Fruit fly (Drosophila melanogaster): Measurements from ENCODE around the gene X11Lbeta.

Gene X11Lbeta

DNA sequence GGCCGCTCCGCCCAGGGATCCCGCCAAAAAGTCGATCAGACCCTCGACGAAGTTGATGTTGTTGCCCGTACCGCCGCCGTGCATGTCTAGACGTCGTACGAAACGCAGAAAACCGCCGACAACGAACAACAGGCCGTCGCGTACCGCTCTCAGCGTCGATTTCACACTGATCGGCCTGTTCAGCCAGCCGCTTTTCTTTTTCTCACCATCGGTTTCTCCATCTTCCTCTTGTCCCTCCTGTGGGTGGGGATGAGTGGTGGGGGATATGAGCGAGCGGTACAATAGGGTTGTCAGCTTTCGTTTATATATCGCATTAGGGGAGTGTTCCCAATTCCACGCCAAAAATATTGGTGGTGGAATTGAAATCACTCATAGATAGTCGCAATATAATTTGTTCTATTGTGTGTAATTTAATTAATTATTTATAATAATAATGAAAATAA lies 26.0 kb upstream of the X11Lbeta start (continued):
- TF ChIP-seq tio (GFP tag; optimal IDR thresholded peaks at IDR 0.05), result no peak
- TF ChIP-seq ems (GFP tag; optimal IDR thresholded peaks at IDR 0.05), result no peak
- peak; percentile 21; the same call in 1 of the 2 replicates for TF ChIP-seq CG4404 (GFP tag; IDR thresholded peaks at IDR 0.05)
- peak; percentile 51 for TF ChIP-seq Aef1 (GFP tag; IDR thresholded peaks at IDR 0.05)
- TF ChIP-seq h (optimal IDR thresholded peaks at IDR 0.05), result no peak
- 0 out of 2 replicates have a peak, but pooled peaks have one; percentile 38 for TF ChIP-seq Scr (GFP tag; IDR thresholded peaks at IDR 0.05; ENCODE audit: partially characterized antibody)
- TF ChIP-seq chn (GFP tag; optimal IDR thresholded peaks at IDR 0.05), result peak; percentile 45
- peak; percentile 9; the same call in 1 of the 2 replicates for TF ChIP-seq nerfin-2 (GFP tag; IDR thresholded peaks at IDR 0.05; ENCODE audit: partially characterized antibody)
- TF ChIP-seq Bgb (GFP tag; IDR thresholded peaks at IDR 0.05; ENCODE audit: partially characterized antibody), result peak; percentile 51
- TF ChIP-seq Ada2b (GFP tag; IDR thresholded peaks at IDR 0.05), result peak; percentile 7; the same call in 1 of the 2 replicates
- peak; percentile 47 for TF ChIP-seq CG9727 (GFP tag; optimal IDR thresholded peaks at IDR 0.05)
- TF ChIP-seq CkIIα-i1 (GFP tag; IDR thresholded peaks at IDR 0.05), result no peak
- peak; percentile 69 for TF ChIP-seq sens (GFP tag)
- peak; percentile 18 for TF ChIP-seq Hmr (GFP tag; optimal IDR thresholded peaks at IDR 0.05)
- TF ChIP-seq CG2712 (tag; optimal IDR thresholded peaks at IDR 0.05), result peak; percentile 49
- no peak for TF ChIP-seq Spps (tag; optimal IDR thresholded peaks at IDR 0.05)
- TF ChIP-seq dysf (GFP tag; IDR thresholded peaks at IDR 0.05), result peak; percentile 64
- TF ChIP-seq pita (GFP tag; optimal IDR thresholded peaks at IDR 0.05), result no peak
- peak; percentile 27; the same call in 1 of the 2 replicates for TF ChIP-seq CG4730 (GFP tag; IDR thresholded peaks at IDR 0.05)
- peak; percentile 3 for TF ChIP-seq CG18764 (GFP tag; optimal IDR thresholded peaks at IDR 0.05)
- peak; percentile 54 for TF ChIP-seq Xbp1 (GFP tag; optimal IDR thresholded peaks at IDR 0.05)
- peak; percentile 45 for TF ChIP-seq CG10209 (GFP tag; optimal IDR thresholded peaks at IDR 0.05)
- TF ChIP-seq MTF-1 (GFP tag; optimal IDR thresholded peaks at IDR 0.05; ENCODE audit: borderline replicate concordance), result peak; percentile 22
- no peak; the same call in 2 of the 3 replicates for TF ChIP-seq zfh1 (GFP tag; IDR thresholded peaks at IDR 0.05)
- TF ChIP-seq sqz (GFP tag; optimal IDR thresholded peaks at IDR 0.05), result peak; percentile 9
- TF ChIP-seq CG32532 (GFP tag; IDR thresholded peaks at IDR 0.05), result peak; percentile 67
- TF ChIP-seq Xrp1 (GFP tag; IDR thresholded peaks at IDR 0.05), result peak; percentile 42; the same call in 1 of the 2 replicates
- peak; percentile 56 for TF ChIP-seq CG14441 (GFP tag; IDR thresholded peaks at IDR 0.05)
- no peak for TF ChIP-seq CG10462 (GFP tag; optimal IDR thresholded peaks at IDR 0.05)
- peak; percentile 39 for TF ChIP-seq CG13424 (tag; optimal IDR thresholded peaks at IDR 0.05)
- peak; percentile 44 for TF ChIP-seq CG2120 (GFP tag; optimal IDR thresholded peaks at IDR 0.05)
- TF ChIP-seq Drgx (GFP tag; IDR thresholded peaks at IDR 0.05), result no peak
- TF ChIP-seq Chrac-16 (GFP tag; optimal IDR thresholded peaks at IDR 0.05), result peak; percentile 27
- no peak for TF ChIP-seq CG8290 (GFP tag; optimal IDR thresholded peaks at IDR 0.05)
- peak in 1 of 2 experiments; percentile 58 for TF ChIP-seq CG8290 (tag; optimal IDR thresholded peaks at IDR 0.05)
- TF ChIP-seq CG8281 (tag; optimal IDR thresholded peaks at IDR 0.05), result no peak
- TF ChIP-seq exex (tag; optimal IDR thresholded peaks at IDR 0.05), result no peak
- peak; percentile 42 for TF ChIP-seq Sox102F (GFP tag; optimal IDR thresholded peaks at IDR 0.05)
- TF ChIP-seq CG7963 (GFP tag; IDR thresholded peaks at IDR 0.05; ENCODE audit: partially characterized antibody), result no peak
- TF ChIP-seq pan (optimal IDR thresholded peaks at IDR 0.05), result no peak
- TF ChIP-seq pan (GFP tag; optimal IDR thresholded peaks at IDR 0.05 in 1 of 2, IDR thresholded peaks at IDR 0.05 in 1 of 2), result peak in 1 of 2 experiments; percentile 43
- peak; percentile 50 for TF ChIP-seq amos (GFP tag; IDR thresholded peaks at IDR 0.05; ENCODE audit: partially characterized antibody)
- TF ChIP-seq klu (GFP tag; IDR thresholded peaks at IDR 0.05), result peak; percentile 24; the same call in 1 of the 2 replicates
- TF ChIP-seq CG4360 (GFP tag; IDR thresholded peaks at IDR 0.05), result 0 out of 2 replicates have a peak, but pooled peaks have one; percentile 39
- TF ChIP-seq Atf6 (GFP tag; IDR thresholded peaks at IDR 0.05), result 0 out of 2 replicates have a peak, but pooled peaks have one; percentile 9
- TF ChIP-seq caup (GFP tag; optimal IDR thresholded peaks at IDR 0.05; ENCODE audit: severe bottlenecking), result peak; percentile 29
- no peak for TF ChIP-seq nom (GFP tag; optimal IDR thresholded peaks at IDR 0.05)
- TF ChIP-seq Mrtf (GFP tag; IDR thresholded peaks at IDR 0.05), result peak; percentile 23; the same call in 1 of the 3 replicates
- TF ChIP-seq CG10431 (GFP tag; optimal IDR thresholded peaks at IDR 0.05), result peak; percentile 2
- TF ChIP-seq Antp (GFP tag; optimal IDR thresholded peaks at IDR 0.05), result peak; percentile 6
- no peak for TF ChIP-seq CG3407 (GFP tag; optimal IDR thresholded peaks at IDR 0.05)
